Fruit fly (Drosophila melanogaster) whole organism, embryonic: ENCODE results near the gene bsf.
A peak's percentile ranks its signal among the peaks of the same experiment; 100 is the strongest.

Experiments used
- Antp ChIP-seq: fragments of 200-800 bp; sonication (Bioruptor generic); optimal IDR thresholded peaks from 3 replicates; lab custom pipeline; 2016; ENCODE audit warnings: missing biosample characterization, missing genetic modification characterization
- Awh ChIP-seq: fragments of 200-800 bp; sonication (Bioruptor generic); IDR thresholded peaks from 2 replicates; pipeline ENCODE4, ENCODE4 v1.3.6; 2022; ENCODE audit warnings: missing biosample characterization, missing genetic modification characterization
- Bgb ChIP-seq: fragments of 200-800 bp; sonication (Bioruptor generic); IDR thresholded peaks from 2 replicates; pipeline ENCODE4 v1.3.6; 2022; ENCODE audit warnings: missing biosample characterization, missing genetic modification characterization; ENCODE audit not compliant: partially characterized antibody
- BtbVII ChIP-seq: fragments of 200-800 bp; sonication (Bioruptor generic); optimal IDR thresholded peaks from 3 replicates; lab custom pipeline; 2017; ENCODE audit warnings: missing biosample characterization, mild to moderate bottlenecking, missing genetic modification characterization
- CG11093 ChIP-seq: fragments of 200-800 bp; sonication (Bioruptor generic); IDR thresholded peaks from 3 replicates; pipeline ENCODE4 v1.3.6; 2022; ENCODE audit warnings: missing biosample characterization, missing genetic modification characterization
- CG11560 ChIP-seq: fragments of 200-800 bp; sonication (Bioruptor generic); IDR thresholded peaks from 3 replicates; pipeline ENCODE4 v1.3.6; 2022; ENCODE audit warnings: missing biosample characterization, missing genetic modification characterization
- CG12659 ChIP-seq: fragments of 200-800 bp; sonication (Bioruptor generic); optimal IDR thresholded peaks from 3 replicates; lab custom pipeline; 2017; ENCODE audit warnings: mild to moderate bottlenecking, missing biosample characterization, missing genetic modification reagents, missing genetic modification characterization
- CG16863 ChIP-seq: fragments of 200-800 bp; sonication (Bioruptor generic); optimal IDR thresholded peaks from 3 replicates; lab custom pipeline; 2016; ENCODE audit warnings: missing biosample characterization, missing genetic modification characterization
- CG17612 ChIP-seq: fragments of 200-800 bp; sonication (Bioruptor generic); IDR thresholded peaks from 2 replicates; pipeline ENCODE4 v1.3.6; 2022; ENCODE audit warnings: missing biosample characterization, missing genetic modification characterization
- CG1832 ChIP-seq: fragments of 200-800 bp; sonication (Bioruptor generic); optimal IDR thresholded peaks from 2 replicates; lab custom pipeline; 2017; ENCODE audit warnings: missing biosample characterization, mild to moderate bottlenecking, missing genetic modification characterization, inconsistent platforms
- CG2875 ChIP-seq: fragments of 200-800 bp; sonication (Bioruptor generic); optimal IDR thresholded peaks from 2 replicates; lab custom pipeline; 2017; ENCODE audit warnings: missing biosample characterization, mild to moderate bottlenecking, missing genetic modification characterization, missing genetic modification reagents
- CG31441 ChIP-seq: fragments of 200-800 bp; sonication (Bioruptor generic); IDR thresholded peaks from 2 replicates; pipeline ENCODE4 v1.3.6; 2022; ENCODE audit warnings: missing biosample characterization, missing genetic modification characterization
- CG32532 ChIP-seq: fragments of 200-800 bp; sonication (Bioruptor generic); IDR thresholded peaks from 2 replicates; pipeline ENCODE4 v1.3.6; 2022; ENCODE audit warnings: missing biosample characterization, missing genetic modification characterization
- CG34224 ChIP-seq: fragments of 200-800 bp; sonication (Bioruptor generic); IDR thresholded peaks from 3 replicates; pipeline ENCODE4 v1.3.6; 2022; ENCODE audit warnings: missing biosample characterization, missing genetic modification characterization; ENCODE audit not compliant: partially characterized antibody
- CG3838 ChIP-seq: fragments of 200-800 bp; sonication (Bioruptor generic); optimal IDR thresholded peaks from 3 replicates; lab custom pipeline; 2016; ENCODE audit warnings: missing biosample characterization, missing genetic modification characterization
- CG3995 ChIP-seq: fragments of 200-800 bp; sonication (Bioruptor generic); optimal IDR thresholded peaks from 3 replicates; lab custom pipeline; 2016; ENCODE audit warnings: missing biosample characterization, missing genetic modification characterization
- CG7963 ChIP-seq: fragments of 200-800 bp; sonication (Bioruptor generic); IDR thresholded peaks from 3 replicates; pipeline ENCODE4 v1.3.6; 2022; ENCODE audit warnings: missing biosample characterization, missing genetic modification characterization; ENCODE audit not compliant: partially characterized antibody
- CG8478 ChIP-seq: fragments of >200 bp; optimal IDR thresholded peaks from 2 replicates; lab custom pipeline; 2018
- CG9215 ChIP-seq: fragments of 200-800 bp; sonication (Bioruptor generic); IDR thresholded peaks from 2 replicates; pipeline ENCODE4 v1.3.6; 2022; ENCODE audit warnings: missing biosample characterization, missing genetic modification characterization
- CG9797 ChIP-seq: fragments of 200-800 bp; sonication (Bioruptor generic); optimal IDR thresholded peaks from 3 replicates; lab custom pipeline; 2018; ENCODE audit warnings: missing biosample characterization, mild to moderate bottlenecking, missing genetic modification characterization
- CHES-1-like ChIP-seq: fragments of 200-800 bp; sonication (Bioruptor generic); optimal IDR thresholded peaks from 2 replicates; lab custom pipeline; 2016; ENCODE audit warnings: missing biosample characterization, missing genetic modification characterization
- Dad ChIP-seq: fragments of 200-800 bp; sonication (Bioruptor generic); optimal IDR thresholded peaks from 3 replicates; lab custom pipeline; 2016; ENCODE audit warnings: missing biosample characterization, missing genetic modification characterization
- Dref ChIP-seq: fragments of 200-800 bp; sonication (Bioruptor generic); IDR thresholded peaks from 2 replicates; pipeline ENCODE4 v1.3.6; 2022; ENCODE audit warnings: missing biosample characterization, missing genetic modification characterization
- Ets65A ChIP-seq: fragments of 200-800 bp; sonication (Bioruptor generic); peaks from one replicate; lab custom pipeline; 2016; ENCODE audit warnings: missing biosample characterization, missing genetic modification characterization
- Ets97D ChIP-seq: fragments of 200-800 bp; sonication (Bioruptor generic); optimal IDR thresholded peaks from 3 replicates; lab custom pipeline; 2016; ENCODE audit warnings: missing biosample characterization, missing genetic modification characterization
- HmgZ ChIP-seq: fragments of 200-800 bp; sonication (Bioruptor generic); optimal IDR thresholded peaks from 2 replicates; lab custom pipeline; 2018; ENCODE audit warnings: missing biosample characterization, mild to moderate bottlenecking, missing genetic modification characterization
- MTF-1 ChIP-seq: fragments of 200-800 bp; sonication (Bioruptor generic); optimal IDR thresholded peaks from 2 replicates; lab custom pipeline; 2018; ENCODE audit warnings: missing biosample characterization, mild to moderate bottlenecking, missing genetic modification characterization, borderline replicate concordance
- NFAT ChIP-seq: fragments of 200-800 bp; sonication (Bioruptor generic); IDR thresholded peaks from 2 replicates; pipeline ENCODE4 v1.3.6; 2022; ENCODE audit warnings: missing biosample characterization, missing genetic modification characterization
- Optix ChIP-seq: fragments of 200-800 bp; sonication (Bioruptor generic); IDR thresholded peaks from 3 replicates; pipeline ENCODE4 v1.3.6; 2022; ENCODE audit warnings: missing biosample characterization, missing genetic modification characterization
- Scr ChIP-seq: fragments of 200-800 bp; sonication (Bioruptor generic); IDR thresholded peaks from 2 replicates; pipeline ENCODE4 v1.3.6; 2022; ENCODE audit warnings: missing biosample characterization, missing genetic modification characterization; ENCODE audit not compliant: partially characterized antibody
- Sox100B ChIP-seq: fragments of 200-800 bp; sonication (Bioruptor generic); optimal IDR thresholded peaks from 3 replicates; lab custom pipeline; 2018; ENCODE audit warnings: missing biosample characterization, mild to moderate bottlenecking, missing genetic modification characterization
- amos ChIP-seq: fragments of 200-800 bp; sonication (Bioruptor generic); IDR thresholded peaks from 2 replicates; pipeline ENCODE4 v1.3.6; 2022; ENCODE audit warnings: missing biosample characterization, missing genetic modification characterization; ENCODE audit not compliant: partially characterized antibody
- bab2 ChIP-seq: fragments of 200-800 bp; sonication (Bioruptor generic); optimal IDR thresholded peaks from 2 replicates; lab custom pipeline; 2016; ENCODE audit warnings: missing biosample characterization, missing genetic modification characterization
- bigmax ChIP-seq: fragments of 200-800 bp; sonication (Bioruptor generic); optimal IDR thresholded peaks from 2 replicates; lab custom pipeline; 2018; ENCODE audit warnings: missing biosample characterization, mild to moderate bottlenecking, missing genetic modification characterization
- cato ChIP-seq: fragments of 200-800 bp; sonication (Bioruptor generic); optimal IDR thresholded peaks from 2 replicates; lab custom pipeline; 2016; ENCODE audit warnings: missing biosample characterization, missing genetic modification characterization, borderline replicate concordance
- crc ChIP-seq: fragments of 200-800 bp; sonication (Bioruptor generic); optimal IDR thresholded peaks from 2 replicates; lab custom pipeline; 2016; ENCODE audit warnings: missing biosample characterization, missing genetic modification characterization
- dati ChIP-seq: fragments of 200-800 bp; sonication (Bioruptor generic); IDR thresholded peaks from 2 replicates; pipeline ENCODE4 v1.3.6; 2022; ENCODE audit warnings: missing biosample characterization, missing genetic modification characterization
- dimm ChIP-seq: fragments of 200-800 bp; sonication (Bioruptor generic); IDR thresholded peaks from 2 replicates; pipeline ENCODE4 v1.3.6; 2022; ENCODE audit warnings: missing biosample characterization, missing genetic modification characterization
- fd102C ChIP-seq: fragments of 200-800 bp; sonication (Bioruptor generic); optimal IDR thresholded peaks from 2 replicates; lab custom pipeline; 2018; ENCODE audit warnings: missing biosample characterization, mild to moderate bottlenecking, missing genetic modification characterization, moderate library complexity
- h ChIP-seq: fragments of >200 bp; optimal IDR thresholded peaks from 2 replicates; lab custom pipeline; 2017
- hb ChIP-seq: fragments of 200-800 bp; sonication (Bioruptor generic); IDR thresholded peaks from 3 replicates; pipeline ENCODE4 v1.3.6; 2022; ENCODE audit warnings: missing biosample characterization, missing genetic modification characterization; ENCODE audit not compliant: partially characterized antibody
- nerfin-2 ChIP-seq: fragments of 200-800 bp; sonication (Bioruptor generic); IDR thresholded peaks from 2 replicates; pipeline ENCODE4 v1.3.6; 2022; ENCODE audit warnings: missing biosample characterization, missing genetic modification characterization; ENCODE audit not compliant: partially characterized antibody
- nmo ChIP-seq: fragments of 200-800 bp; sonication (Bioruptor generic); optimal IDR thresholded peaks from 2 replicates; lab custom pipeline; 2018; ENCODE audit warnings: missing biosample characterization, mild to moderate bottlenecking, missing genetic modification characterization, moderate library complexity
- peb ChIP-seq: fragments of 200-800 bp; sonication (Bioruptor generic); IDR thresholded peaks from 2 replicates; pipeline ENCODE4 v1.3.6; 2022; ENCODE audit warnings: missing biosample characterization, missing genetic modification characterization
- pnt ChIP-seq: fragments of 200-800 bp; sonication (Bioruptor generic); optimal IDR thresholded peaks from 3 replicates; lab custom pipeline; 2016; ENCODE audit warnings: missing biosample characterization, missing genetic modification characterization
- psq ChIP-seq: fragments of 200-800 bp; sonication (Bioruptor generic); optimal IDR thresholded peaks from 2 replicates; lab custom pipeline; 2017; ENCODE audit warnings: missing biosample characterization, missing genetic modification characterization
- pzg ChIP-seq: fragments of 200-800 bp; sonication (Bioruptor generic); optimal IDR thresholded peaks from 3 replicates; lab custom pipeline; 2018; ENCODE audit warnings: missing biosample characterization, mild to moderate bottlenecking, missing genetic modification characterization, moderate library complexity
- tna ChIP-seq: fragments of 200-800 bp; sonication (Bioruptor generic); IDR thresholded peaks from 2 replicates; pipeline ENCODE4 v1.3.6; 2022; ENCODE audit warnings: missing biosample characterization, missing genetic modification characterization; ENCODE audit not compliant: partially characterized antibody
- toy ChIP-seq: fragments of 200-800 bp; sonication (Bioruptor generic); IDR thresholded peaks from 2 replicates; pipeline ENCODE4 v1.3.6; 2022; ENCODE audit warnings: missing biosample characterization, missing genetic modification characterization
- wek ChIP-seq: fragments of 200-800 bp; sonication (Bioruptor generic); optimal IDR thresholded peaks from 3 replicates; lab custom pipeline; 2018; ENCODE audit warnings: missing biosample characterization, mild to moderate bottlenecking, missing genetic modification characterization, moderate library complexity
- zfh1 ChIP-seq: fragments of 200-800 bp; sonication (Bioruptor generic); IDR thresholded peaks from 3 replicates; pipeline ENCODE4 v1.3.6; 2022; ENCODE audit warnings: missing biosample characterization, missing genetic modification characterization

Gene bsf

dm6 chr2L:18454128-18454788 lies at the start of gene bsf, which contains the start of gene Ntf-2r (continued):
- TF ChIP-seq cato (no peak), CG11560 (tag; lab: Robert Waterston, UW) (no peak), Bgb (GFP tag; lab: Robert Waterston, UW) (peak; percentile 94), psq (GFP tag; lab: Kevin White, UChicago) (no peak), CG7963 (GFP tag; lab: Robert Waterston, UW) (peak; percentile 84), CG8478 (lab: Kevin White, UChicago) (no peak), hb (peak; percentile 87), bigmax (GFP tag; lab: Kevin White, UChicago) (peak; percentile 74), CG2875 (GFP tag; lab: Kevin White, UChicago) (no peak), wek (no peak), peb (GFP tag; lab: Robert Waterston, UW) (no peak), CG1832 (GFP tag; lab: Kevin White, UChicago) (no peak), CG9215 (GFP tag; lab: Robert Waterston, UW) (no peak), pzg (peak; percentile 88), Awh (GFP tag; lab: Robert Waterston, UW) (no peak), bab2 (no peak), tna (GFP tag; lab: Robert Waterston, UW) (peak; percentile 86), CG31441 (GFP tag; lab: Robert Waterston, UW) (no peak), fd102C (GFP tag; lab: Kevin White, UChicago) (no peak), Dref (GFP tag; lab: Robert Waterston, UW) (peak; percentile 93), dimm (no peak), CG34224 (GFP tag; lab: Robert Waterston, UW) (peak; percentile 91), CG3995 (GFP tag; lab: Kevin White, UChicago) (peak; percentile 77), BtbVII (no peak), Dad (GFP tag; lab: Kevin White, UChicago) (no peak), Antp (GFP tag; lab: Kevin White, UChicago) (no peak), Ets97D (GFP tag; lab: Kevin White, UChicago) (peak; percentile 54), CG3838 (GFP tag; lab: Kevin White, UChicago) (peak; percentile 27), NFAT (GFP tag; lab: Robert Waterston, UW) (no peak), toy (no peak), h (lab: Kevin White, UChicago) (no peak), CG11093 (GFP tag; lab: Robert Waterston, UW) (no peak), MTF-1 (GFP tag; lab: Kevin White, UChicago) (no peak), CHES-1-like (GFP tag; lab: Kevin White, UChicago) (no peak), Optix (GFP tag; lab: Robert Waterston, UW) (no peak; the same call in 2 of the 3 replicates), Sox100B (GFP tag; lab: Kevin White, UChicago) (no peak), nmo (GFP tag; lab: Kevin White, UChicago) (peak; percentile 26), zfh1 (GFP tag; lab: Robert Waterston, UW) (peak; percentile 46; the same call in 1 of the 3 replicates), pnt (GFP tag; lab: Kevin White, UChicago) (no peak), amos (GFP tag; lab: Robert Waterston, UW) (peak; percentile 93), CG9797 (GFP tag; lab: Kevin White, UChicago) (peak; percentile 77), dati (no peak), CG16863 (GFP tag; lab: Kevin White, UChicago) (no peak), HmgZ (tag; lab: Kevin White, UChicago) (peak; percentile 10), crc (GFP tag; lab: Kevin White, UChicago) (no peak), CG32532 (GFP tag; lab: Robert Waterston, UW) (no peak), Ets65A (GFP tag; lab: Kevin White, UChicago) (peak; percentile 69), nerfin-2 (GFP tag; lab: Robert Waterston, UW) (peak; percentile 74), Scr (GFP tag; lab: Robert Waterston, UW) (peak; percentile 88), CG12659 (GFP tag; lab: Kevin White, UChicago) (peak; percentile 11), CG17612 (GFP tag; lab: Robert Waterston, UW) (no peak)
